Fruit fly (Drosophila melanogaster) whole organism, embryonic: ENCODE results near the gene drl.

Experiments used
- Atf3 ChIP-seq: fragments of 200-800 bp; sonication (Bioruptor generic); optimal IDR thresholded peaks from 3 replicates; lab custom pipeline; 2016; ENCODE audit warnings: missing biosample characterization, missing genetic modification characterization
- Awh ChIP-seq: fragments of 200-800 bp; sonication (Bioruptor generic); IDR thresholded peaks from 2 replicates; pipeline ENCODE4, ENCODE4 v1.3.6; 2022; ENCODE audit warnings: missing biosample characterization, missing genetic modification characterization
- Blimp-1 ChIP-seq: fragments of 200-800 bp; sonication (Bioruptor generic); optimal IDR thresholded peaks from 3 replicates; lab custom pipeline; 2018; ENCODE audit warnings: missing biosample characterization, missing genetic modification characterization, mild to moderate bottlenecking, moderate library complexity, missing genetic modification reagents
- BtbVII ChIP-seq: fragments of 200-800 bp; sonication (Bioruptor generic); optimal IDR thresholded peaks from 3 replicates; lab custom pipeline; 2017; ENCODE audit warnings: missing biosample characterization, mild to moderate bottlenecking, missing genetic modification characterization
- CG10462 ChIP-seq: fragments of 200-800 bp; sonication (Bioruptor generic); optimal IDR thresholded peaks from 2 replicates; lab custom pipeline; 2016; ENCODE audit warnings: missing biosample characterization, missing genetic modification characterization
- CG10565 ChIP-seq: fragments of 200-800 bp; sonication (Bioruptor generic); optimal IDR thresholded peaks from 3 replicates; lab custom pipeline; 2016; ENCODE audit warnings: missing biosample characterization, mild to moderate bottlenecking, missing genetic modification characterization
- CG13123 ChIP-seq: fragments of 200-800 bp; sonication (Bioruptor generic); optimal IDR thresholded peaks from 2 replicates; lab custom pipeline; 2016; ENCODE audit warnings: missing biosample characterization, missing genetic modification characterization
- CG15514 ChIP-seq: fragments of 200-800 bp; sonication (Bioruptor generic); optimal IDR thresholded peaks from 3 replicates; lab custom pipeline; 2017; ENCODE audit warnings: missing biosample characterization, missing genetic modification characterization, mild to moderate bottlenecking, moderate library complexity, missing genetic modification reagents
- CG15696 ChIP-seq: fragments of 200-800 bp; sonication (Bioruptor generic); optimal IDR thresholded peaks from 2 replicates; lab custom pipeline; 2019; ENCODE audit warnings: missing biosample characterization, mild to moderate bottlenecking, missing genetic modification characterization, moderate library complexity
- CG17802 ChIP-seq: fragments of 200-800 bp; sonication (Bioruptor generic); optimal IDR thresholded peaks from 2 replicates; lab custom pipeline; 2018; ENCODE audit warnings: missing biosample characterization, mild to moderate bottlenecking, missing genetic modification characterization, moderate library complexity
- CG18262 ChIP-seq: fragments of 200-800 bp; optimal IDR thresholded peaks from 3 replicates; lab custom pipeline; 2019; ENCODE audit warnings: missing biosample characterization, mild to moderate bottlenecking, missing genetic modification characterization, moderate library complexity
- CG1832 ChIP-seq: fragments of 200-800 bp; sonication (Bioruptor generic); optimal IDR thresholded peaks from 2 replicates; lab custom pipeline; 2017; ENCODE audit warnings: missing biosample characterization, mild to moderate bottlenecking, missing genetic modification characterization, inconsistent platforms
- CG18599 ChIP-seq: fragments of 200-800 bp; sonication (Bioruptor generic); optimal IDR thresholded peaks from 3 replicates; lab custom pipeline; 2017; ENCODE audit warnings: missing biosample characterization, missing genetic modification characterization, mild to moderate bottlenecking, moderate library complexity, missing genetic modification reagents
- CG18764 ChIP-seq: fragments of 200-800 bp; sonication (Bioruptor generic); optimal IDR thresholded peaks from 3 replicates; lab custom pipeline; 2016; ENCODE audit warnings: missing biosample characterization, missing genetic modification characterization
- CG4328 ChIP-seq: fragments of 200-800 bp; sonication (Bioruptor generic); optimal IDR thresholded peaks from 3 replicates; lab custom pipeline; 2017; ENCODE audit warnings: missing biosample characterization, missing genetic modification reagents, missing genetic modification characterization
- CG4360 ChIP-seq: fragments of 200-800 bp; sonication (Bioruptor generic); IDR thresholded peaks from 2 replicates; pipeline ENCODE4 v1.3.6; 2022; ENCODE audit warnings: missing biosample characterization, missing genetic modification characterization
- CG43689 ChIP-seq: fragments of 200-800 bp; sonication (Bioruptor generic); IDR thresholded peaks from 2 replicates; pipeline ENCODE4 v1.3.6; 2022; ENCODE audit warnings: missing biosample characterization, missing genetic modification characterization
- CG6272 ChIP-seq: fragments of 200-800 bp; sonication (Bioruptor generic); IDR thresholded peaks from 2 replicates; pipeline ENCODE4 v1.3.6; 2022; ENCODE audit warnings: missing biosample characterization, missing genetic modification characterization
- CG8478 ChIP-seq: fragments of >200 bp; optimal IDR thresholded peaks from 2 replicates; lab custom pipeline; 2018
- CG8944 ChIP-seq: fragments of 200-800 bp; sonication (Bioruptor generic); optimal IDR thresholded peaks from 3 replicates; lab custom pipeline; 2016; ENCODE audit warnings: missing biosample characterization, missing genetic modification characterization
- Dbx ChIP-seq: fragments of 200-800 bp; sonication (Bioruptor generic); IDR thresholded peaks from 3 replicates; pipeline ENCODE4 v1.3.6; 2022; ENCODE audit warnings: missing biosample characterization, missing genetic modification characterization
- Dp ChIP-seq: fragments of 200-800 bp; sonication (Bioruptor generic); optimal IDR thresholded peaks from 2 replicates; lab custom pipeline; 2018; ENCODE audit warnings: missing biosample characterization, mild to moderate bottlenecking, missing genetic modification characterization, moderate library complexity
- H2.0 ChIP-seq: fragments of 200-800 bp; sonication (Bioruptor generic); IDR thresholded peaks from 2 replicates; pipeline ENCODE4 v1.3.6; 2022; ENCODE audit warnings: missing biosample characterization, missing genetic modification characterization
- HLH54F ChIP-seq: fragments of 200-800 bp; sonication (Bioruptor generic); optimal IDR thresholded peaks from 3 replicates; lab custom pipeline; 2016; ENCODE audit warnings: missing biosample characterization, missing genetic modification characterization
- Hr51 ChIP-seq, 2 experiments: fragments of 200-800 bp; sonication (Bioruptor generic); optimal IDR thresholded peaks; 2 replicates in 1 of 2; 3 replicates in 1 of 2; lab custom pipeline; 2016 to 2018; ENCODE audit warnings: missing biosample characterization in 2 of 2, missing genetic modification characterization in 2 of 2, mild to moderate bottlenecking in 1 of 2, moderate library complexity in 1 of 2
- Lhr ChIP-seq: fragments of 200-800 bp; sonication (Bioruptor generic); optimal IDR thresholded peaks from 3 replicates; lab custom pipeline; 2017; ENCODE audit warnings: mild to moderate bottlenecking, missing biosample characterization, missing genetic modification reagents, missing genetic modification characterization
- Nf-YA ChIP-seq: fragments of 200-800 bp; sonication (Bioruptor generic); IDR thresholded peaks from 2 replicates; pipeline ENCODE4 v1.3.6; 2022; ENCODE audit warnings: missing biosample characterization, missing genetic modification characterization
- Pdp1 ChIP-seq, 2 experiments: fragments of 200-800 bp; sonication (Bioruptor generic); optimal IDR thresholded peaks; 3 replicates each; lab custom pipeline; 2016; ENCODE audit warnings: missing biosample characterization in 2 of 2, missing genetic modification characterization in 2 of 2, mild to moderate bottlenecking in 1 of 2, moderate library complexity in 1 of 2
- Sry-δ ChIP-seq: fragments of 200-800 bp; sonication (Bioruptor generic); optimal IDR thresholded peaks from 2 replicates; lab custom pipeline; 2016; ENCODE audit warnings: missing biosample characterization, missing genetic modification characterization
- YL-1 ChIP-seq: fragments of 200-800 bp; sonication (Bioruptor generic); optimal IDR thresholded peaks from 3 replicates; lab custom pipeline; 2017; ENCODE audit warnings: missing biosample characterization, mild to moderate bottlenecking, missing genetic modification characterization
- abd-A ChIP-seq: fragments of 200-800 bp; sonication (Bioruptor generic); optimal IDR thresholded peaks from 3 replicates; lab custom pipeline; 2019; ENCODE audit warnings: missing biosample characterization, mild to moderate bottlenecking, missing genetic modification characterization, moderate library complexity
- amos ChIP-seq: fragments of 200-800 bp; sonication (Bioruptor generic); IDR thresholded peaks from 2 replicates; pipeline ENCODE4 v1.3.6; 2022; ENCODE audit warnings: missing biosample characterization, missing genetic modification characterization; ENCODE audit not compliant: partially characterized antibody
- bcd ChIP-seq: fragments of 200-800 bp; sonication (Bioruptor generic); optimal IDR thresholded peaks from 2 replicates; lab custom pipeline; 2017; ENCODE audit warnings: missing biosample characterization, mild to moderate bottlenecking, missing genetic modification characterization
- cad ChIP-seq: fragments of >200 bp; optimal IDR thresholded peaks from 2 replicates; lab custom pipeline; 2017; ENCODE audit warnings: missing biosample characterization, missing genetic modification characterization
- dmrt11E ChIP-seq: fragments of 200-800 bp; sonication (Bioruptor generic); optimal IDR thresholded peaks from 3 replicates; lab custom pipeline; 2018; ENCODE audit warnings: missing biosample characterization, mild to moderate bottlenecking, missing genetic modification characterization, moderate library complexity
- dmrt99B ChIP-seq: fragments of 200-800 bp; sonication (Bioruptor generic); optimal IDR thresholded peaks from 2 replicates; lab custom pipeline; 2018; ENCODE audit warnings: missing biosample characterization, mild to moderate bottlenecking, missing genetic modification characterization, moderate library complexity
- ems ChIP-seq: fragments of 200-800 bp; sonication (Bioruptor generic); optimal IDR thresholded peaks from 3 replicates; lab custom pipeline; 2016; ENCODE audit warnings: missing biosample characterization, missing genetic modification characterization
- gcm ChIP-seq: fragments of 200-800 bp; sonication (Bioruptor generic); optimal IDR thresholded peaks from 2 replicates; lab custom pipeline; 2019; ENCODE audit warnings: missing biosample characterization, mild to moderate bottlenecking, missing genetic modification characterization, moderate library complexity
- grau ChIP-seq: fragments of 200-800 bp; optimal IDR thresholded peaks from 3 replicates; lab custom pipeline; 2019; ENCODE audit warnings: missing biosample characterization, mild to moderate bottlenecking, missing genetic modification characterization, moderate library complexity
- gro ChIP-seq: fragments of 200-800 bp; sonication (Bioruptor generic); optimal IDR thresholded peaks from 2 replicates; lab custom pipeline; 2016; ENCODE audit warnings: missing biosample characterization, missing genetic modification characterization
- ham ChIP-seq: fragments of 200-800 bp; sonication (Bioruptor generic); IDR thresholded peaks from 2 replicates; pipeline ENCODE4 v1.3.6; 2022; ENCODE audit warnings: missing biosample characterization, missing genetic modification characterization
- jumu ChIP-seq: fragments of 200-800 bp; sonication (Bioruptor generic); optimal IDR thresholded peaks from 3 replicates; lab custom pipeline; 2016; ENCODE audit warnings: missing biosample characterization, missing genetic modification characterization
- lilli ChIP-seq: fragments of 200-800 bp; sonication (Bioruptor generic); optimal IDR thresholded peaks from 3 replicates; lab custom pipeline; 2016; ENCODE audit warnings: missing biosample characterization, missing genetic modification characterization
- pita ChIP-seq: fragments of 200-800 bp; sonication (Bioruptor generic); optimal IDR thresholded peaks from 2 replicates; lab custom pipeline; 2017; ENCODE audit warnings: missing biosample characterization, mild to moderate bottlenecking, missing genetic modification characterization
- pros ChIP-seq: fragments of 200-800 bp; sonication (Bioruptor generic); optimal IDR thresholded peaks from 3 replicates; lab custom pipeline; 2019; ENCODE audit warnings: missing biosample characterization, mild to moderate bottlenecking, missing genetic modification characterization, moderate library complexity
- run ChIP-seq: fragments of 200-800 bp; sonication (Bioruptor generic); optimal IDR thresholded peaks from 3 replicates; lab custom pipeline; 2018; ENCODE audit warnings: missing biosample characterization, mild to moderate bottlenecking, missing genetic modification characterization
- schlank ChIP-seq: fragments of 200-800 bp; sonication (Bioruptor generic); optimal IDR thresholded peaks from 2 replicates; lab custom pipeline; 2018; ENCODE audit warnings: missing biosample characterization, mild to moderate bottlenecking, missing genetic modification characterization
- sob ChIP-seq: fragments of 200-800 bp; sonication (Bioruptor generic); IDR thresholded peaks from 2 replicates; pipeline ENCODE4 v1.3.6; 2022; ENCODE audit warnings: missing biosample characterization, missing genetic modification characterization
- trem ChIP-seq: fragments of 200-800 bp; optimal IDR thresholded peaks from 3 replicates; lab custom pipeline; 2019; ENCODE audit warnings: missing biosample characterization, mild to moderate bottlenecking, missing genetic modification characterization, moderate library complexity
- tup ChIP-seq: fragments of 200-800 bp; sonication (Bioruptor generic); optimal IDR thresholded peaks from 2 replicates; lab custom pipeline; 2016; ENCODE audit warnings: missing biosample characterization, mild to moderate bottlenecking, missing genetic modification characterization, moderate library complexity
- z ChIP-seq: fragments of 200-800 bp; sonication (Bioruptor generic); IDR thresholded peaks from 3 replicates; pipeline ENCODE4 v1.3.6; 2022; ENCODE audit warnings: missing biosample characterization, missing genetic modification characterization

drl gene

dm6 chr2L:19185676-19186239 lies 4.4 kb upstream of the drl start, which contains the start of the genes gammaTub37C and pigeon (continued):
- TF ChIP-seq Nf-YA (GFP tag; lab: Robert Waterston, UW) = no peak
- TF ChIP-seq Hr51 (GFP tag; optimal IDR thresholded peaks at IDR 0.05; lab: Kevin White, UChicago) = no peak
- peak; percentile 14 for TF ChIP-seq CG18262 (tag; lab: Kevin White, UChicago)
- TF ChIP-seq pita (GFP tag; lab: Kevin White, UChicago) = no peak
- TF ChIP-seq ems = no peak
- no peak for TF ChIP-seq gro
- TF ChIP-seq CG17802 (tag; lab: Kevin White, UChicago) = no peak
- no peak for TF ChIP-seq amos (GFP tag; lab: Robert Waterston, UW)
- TF ChIP-seq CG4360 (GFP tag; lab: Robert Waterston, UW) = no peak
- TF ChIP-seq lilli = no peak
- no peak for TF ChIP-seq Blimp-1
- TF ChIP-seq CG6272 (GFP tag; lab: Robert Waterston, UW) = no peak
- no peak for TF ChIP-seq z
- TF ChIP-seq CG43689 (GFP tag; lab: Robert Waterston, UW) = no peak
- TF ChIP-seq YL-1 = peak; percentile 67
- no peak for TF ChIP-seq CG4328 (GFP tag; lab: Kevin White, UChicago)
- TF ChIP-seq H2.0 (GFP tag; lab: Robert Waterston, UW) = no peak
- TF ChIP-seq CG10462 (GFP tag; lab: Kevin White, UChicago) = no peak
- TF ChIP-seq CG15696 = no peak
- no peak for TF ChIP-seq CG18764
- peak; percentile 1 for TF ChIP-seq Sry-δ (GFP tag; lab: Kevin White, UChicago)
- no peak for TF ChIP-seq Atf3 (GFP tag; lab: Kevin White, UChicago)
- TF ChIP-seq CG10565 (GFP tag; lab: Kevin White, UChicago) = no peak
- no peak for TF ChIP-seq sob (GFP tag; lab: Robert Waterston, UW)
- TF ChIP-seq dmrt99B = no peak
- TF ChIP-seq CG8478 = no peak
- no peak for TF ChIP-seq CG8944 (GFP tag; lab: Kevin White, UChicago)
- TF ChIP-seq grau (tag; lab: Kevin White, UChicago) = no peak
- TF ChIP-seq CG1832 = no peak
- no peak for TF ChIP-seq jumu (GFP tag; lab: Kevin White, UChicago)
- no peak for TF ChIP-seq BtbVII (GFP tag; lab: Kevin White, UChicago)
- TF ChIP-seq CG18599 (GFP tag; lab: Kevin White, UChicago) = no peak
- no peak for TF ChIP-seq ham (GFP tag; lab: Robert Waterston, UW)
- TF ChIP-seq CG15514 (GFP tag; lab: Kevin White, UChicago) = peak; percentile 34
- TF ChIP-seq cad (GFP tag; lab: Kevin White, UChicago) = no peak
- TF ChIP-seq tup = no peak
- peak; percentile 53 for TF ChIP-seq Dp (GFP tag; lab: Kevin White, UChicago)
- TF ChIP-seq Dbx (GFP tag; lab: Robert Waterston, UW) = no peak
- TF ChIP-seq CG13123 (GFP tag; lab: Kevin White, UChicago) = no peak
- TF ChIP-seq Lhr (GFP tag; lab: Kevin White, UChicago) = peak; percentile 45
- no peak for TF ChIP-seq schlank (tag; lab: Kevin White, UChicago)
- peak; percentile 51 for TF ChIP-seq trem (tag; lab: Kevin White, UChicago)
- peak in 1 of 2 experiments; percentile 34 for TF ChIP-seq Pdp1 (GFP tag; optimal IDR thresholded peaks at IDR 0.05; lab: Kevin White, UChicago)
- TF ChIP-seq pros (GFP tag; lab: Kevin White, UChicago) = no peak
- no peak for TF ChIP-seq HLH54F (GFP tag; lab: Kevin White, UChicago)
- no peak for TF ChIP-seq abd-A (tag; lab: Kevin White, UChicago)
- no peak for TF ChIP-seq run
- no peak for TF ChIP-seq gcm
- TF ChIP-seq bcd (GFP tag; lab: Kevin White, UChicago) = no peak
- TF ChIP-seq dmrt11E (tag; lab: Kevin White, UChicago) = no peak
- no peak for TF ChIP-seq Awh (GFP tag; lab: Robert Waterston, UW)
